Worm (Caenorhabditis elegans) whole organism, midembryonic: ENCODE data around the gene F01D5.7.

Experiments used
- T22C8.4 ChIP-seq: fragments of 200-800 bp; sonication (Bioruptor generic); IDR thresholded peaks from 2 replicates; pipeline ENCODE4 v1.3.6; 2022; ENCODE audit warnings: missing genetic modification characterization, missing compliant biosample characterization
- flt-1 ChIP-seq: fragments of 200-800 bp; sonication (Bioruptor generic); IDR thresholded peaks from 2 replicates; pipeline ENCODE4 v1.3.6; 2022; ENCODE audit warnings: missing genetic modification characterization, missing compliant biosample characterization
- klf-2 ChIP-seq: fragments of 200-800 bp; sonication (Bioruptor generic); conservative IDR thresholded peaks from 2 replicates; pipeline ENCODE4 v1.3.6; 2022; ENCODE audit warnings: missing genetic modification reagents, missing genetic modification characterization, missing compliant biosample characterization
- med-1 ChIP-seq: sonication (generic microtip); optimal IDR thresholded peaks from 2 replicates; lab custom pipeline; 2017; ENCODE audit warnings: missing genetic modification characterization, mild to moderate bottlenecking, missing compliant biosample characterization, antibody characterized with exemption, missing genetic modification reagents; ENCODE audit not compliant: insufficient read depth
- ref-1 ChIP-seq: fragments of 200-800 bp; sonication (Bioruptor generic); conservative IDR thresholded peaks from 2 replicates; pipeline ENCODE4 v1.3.6; 2022; ENCODE audit warnings: missing genetic modification reagents, missing genetic modification characterization, missing compliant biosample characterization
- tab-1 ChIP-seq: fragments of 200-800 bp; sonication (Bioruptor generic); IDR thresholded peaks from 2 replicates; pipeline ENCODE4 v1.3.6; 2022; ENCODE audit warnings: missing genetic modification characterization, missing compliant biosample characterization
- ztf-23 ChIP-seq: fragments of 200-800 bp; sonication (Bioruptor generic); IDR thresholded peaks from 2 replicates; pipeline ENCODE4 v1.3.6; 2022; ENCODE audit warnings: missing genetic modification reagents, missing genetic modification characterization, missing compliant biosample characterization

ce11 chrII:13974136-13974535, 34.3 kb upstream of the F01D5.7 start:
- TF ChIP-seq ztf-23 (GFP tag; lab: Robert Waterston, UW) (no peak), flt-1 (GFP tag; lab: Robert Waterston, UW) (no peak), T22C8.4 (no peak), med-1 (no peak), klf-2 (GFP tag; lab: Robert Waterston, UW) (no peak), tab-1 (GFP tag; lab: Robert Waterston, UW) (no peak), ref-1 (no peak)
